Worm (Caenorhabditis elegans) whole organism, young adult: ENCODE data around the gene ZC302.3.

Source experiments
- B0035.1 ChIP-seq: sonication (generic microtip); optimal IDR thresholded peaks from 2 replicates; lab custom pipeline; 2016; ENCODE audit warnings: missing genetic modification characterization, mild to moderate bottlenecking, missing compliant biosample characterization, missing genotype, missing genetic modification reagents
- D2030.7 ChIP-seq: fragments of 200-800 bp; sonication (Bioruptor generic); IDR thresholded peaks from 2 replicates; pipeline ENCODE4 v1.3.6; 2022; ENCODE audit warnings: missing genetic modification reagents, missing genetic modification characterization, missing compliant biosample characterization
- Y53F4B.3 ChIP-seq: fragments of 200-800 bp; sonication (Bioruptor generic); IDR thresholded peaks from 2 replicates; pipeline ENCODE4 v1.3.6; 2022; ENCODE audit warnings: missing genetic modification reagents, missing genetic modification characterization, missing compliant biosample characterization
- ceh-100 ChIP-seq: fragments of 200-800 bp; sonication (Bioruptor generic); IDR thresholded peaks from 2 replicates; pipeline ENCODE4 v1.3.6; 2022; ENCODE audit warnings: missing genetic modification reagents, missing genetic modification characterization, missing compliant biosample characterization
- die-1 ChIP-seq: sonication (generic microtip); optimal IDR thresholded peaks from 2 replicates; lab custom pipeline; 2016; ENCODE audit warnings: missing genotype, mild to moderate bottlenecking, missing genetic modification characterization, missing compliant biosample characterization
- nhr-179 ChIP-seq: sonication (generic microtip); optimal IDR thresholded peaks from 2 replicates; lab custom pipeline; 2016; ENCODE audit warnings: mild to moderate bottlenecking, missing genetic modification characterization, missing compliant biosample characterization
- sdz-38 ChIP-seq: sonication (generic microtip); optimal IDR thresholded peaks from 2 replicates; lab custom pipeline; 2016; ENCODE audit warnings: missing genotype, missing genetic modification characterization, missing compliant biosample characterization
- unc-62 ChIP-seq: fragments of 150-350 bp; optimal IDR thresholded peaks from 2 replicates; lab custom pipeline; 2014; ENCODE audit warnings: missing biosample characterization, missing genetic modification reagents, missing genetic modification characterization

DNA sequence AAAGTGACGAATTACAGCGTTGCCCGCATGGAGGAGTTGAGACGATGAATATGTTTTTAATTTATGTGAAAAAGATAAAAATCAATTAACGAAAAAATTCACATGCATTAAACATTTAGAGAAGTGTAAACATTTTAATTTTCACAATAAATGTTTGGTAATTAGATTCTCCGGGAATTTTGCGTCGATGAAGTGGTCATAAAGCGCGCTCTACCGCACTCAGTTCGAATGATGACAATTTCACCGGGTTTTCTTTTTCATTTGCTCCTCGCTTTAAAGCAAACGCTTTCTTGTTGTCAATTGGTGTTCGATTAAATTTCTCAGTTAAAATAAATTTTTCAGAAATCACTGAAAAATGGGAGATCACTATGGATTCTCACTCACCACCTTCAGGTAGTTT lies 28.8 kb upstream of the ZC302.3 start, which contains the start of the genes D1054.1 and pas-2:
- no peak for TF ChIP-seq ceh-100 (GFP tag; lab: Robert Waterston, UW)
- TF ChIP-seq die-1 (tag; lab: Kevin White, UChicago), result no peak
- no peak for TF ChIP-seq nhr-179
- TF ChIP-seq Y53F4B.3 (GFP tag; lab: Robert Waterston, UW), result no peak
- no peak for TF ChIP-seq B0035.1
- no peak for TF ChIP-seq unc-62 (GFP tag; lab: Kevin White, UChicago)
- TF ChIP-seq sdz-38 (tag; lab: Kevin White, UChicago), result no peak
- no peak for TF ChIP-seq D2030.7 (GFP tag; lab: Robert Waterston, UW)
